Fruit fly (Drosophila melanogaster) whole organism, embryonic: ENCODE results near the gene msb1l.

Experiments used
- Adf1 ChIP-seq: fragments of 200-800 bp; sonication (Bioruptor generic); IDR thresholded peaks from 2 replicates; pipeline ENCODE4 v1.3.6; 2022; ENCODE audit warnings: missing biosample characterization, missing genetic modification characterization
- CG10274 ChIP-seq: fragments of 200-800 bp; sonication (Bioruptor generic); optimal IDR thresholded peaks from 3 replicates; lab custom pipeline; 2017; ENCODE audit warnings: missing biosample characterization, mild to moderate bottlenecking, missing genetic modification characterization
- CG11456 ChIP-seq: fragments of 200-800 bp; sonication (Bioruptor generic); IDR thresholded peaks from 3 replicates; pipeline ENCODE4 v1.3.6; 2022; ENCODE audit warnings: missing biosample characterization, missing genetic modification characterization
- CG11695 ChIP-seq: fragments of 200-800 bp; sonication (Bioruptor generic); IDR thresholded peaks from 3 replicates; pipeline ENCODE4 v1.3.6; 2022; ENCODE audit warnings: missing biosample characterization, missing genetic modification characterization
- CG12071 ChIP-seq: fragments of 200-800 bp; sonication (Bioruptor generic); optimal IDR thresholded peaks from 3 replicates; lab custom pipeline; 2018; ENCODE audit warnings: missing biosample characterization, mild to moderate bottlenecking, missing genetic modification characterization
- CG13123 ChIP-seq: fragments of 200-800 bp; sonication (Bioruptor generic); optimal IDR thresholded peaks from 2 replicates; lab custom pipeline; 2016; ENCODE audit warnings: missing biosample characterization, missing genetic modification characterization
- CG14014 ChIP-seq: fragments of 200-800 bp; sonication (Bioruptor generic); IDR thresholded peaks from 2 replicates; pipeline ENCODE4 v1.3.6; 2022; ENCODE audit warnings: missing biosample characterization, missing genetic modification characterization
- CG15514 ChIP-seq: fragments of 200-800 bp; sonication (Bioruptor generic); optimal IDR thresholded peaks from 3 replicates; lab custom pipeline; 2017; ENCODE audit warnings: missing biosample characterization, missing genetic modification characterization, mild to moderate bottlenecking, moderate library complexity, missing genetic modification reagents
- CG16779 ChIP-seq: fragments of 200-800 bp; sonication (Bioruptor generic); IDR thresholded peaks from 2 replicates; pipeline ENCODE4 v1.3.6; 2022; ENCODE audit warnings: missing biosample characterization, missing genetic modification characterization
- CG18599 ChIP-seq: fragments of 200-800 bp; sonication (Bioruptor generic); optimal IDR thresholded peaks from 3 replicates; lab custom pipeline; 2017; ENCODE audit warnings: missing biosample characterization, missing genetic modification characterization, mild to moderate bottlenecking, moderate library complexity, missing genetic modification reagents
- CG2875 ChIP-seq: fragments of 200-800 bp; sonication (Bioruptor generic); optimal IDR thresholded peaks from 2 replicates; lab custom pipeline; 2017; ENCODE audit warnings: missing biosample characterization, mild to moderate bottlenecking, missing genetic modification characterization, missing genetic modification reagents
- CG32532 ChIP-seq: fragments of 200-800 bp; sonication (Bioruptor generic); IDR thresholded peaks from 2 replicates; pipeline ENCODE4 v1.3.6; 2022; ENCODE audit warnings: missing biosample characterization, missing genetic modification characterization
- CG33557 ChIP-seq: fragments of 200-800 bp; sonication (Bioruptor generic); optimal IDR thresholded peaks from 2 replicates; lab custom pipeline; 2019; ENCODE audit warnings: missing biosample characterization, mild to moderate bottlenecking, missing genetic modification characterization, moderate library complexity
- CG4854 ChIP-seq: fragments of 200-800 bp; sonication (Bioruptor generic); optimal IDR thresholded peaks from 2 replicates; lab custom pipeline; 2016; ENCODE audit warnings: missing biosample characterization, missing genetic modification characterization, inconsistent platforms
- CG6854 ChIP-seq: fragments of 200-800 bp; sonication (Bioruptor generic); optimal IDR thresholded peaks from 3 replicates; lab custom pipeline; 2017; ENCODE audit warnings: missing biosample characterization, mild to moderate bottlenecking, missing genetic modification characterization
- CG7357 ChIP-seq: fragments of 200-800 bp; sonication (Bioruptor generic); IDR thresholded peaks from 3 replicates; pipeline ENCODE4 v1.3.6; 2022; ENCODE audit warnings: missing biosample characterization, missing genetic modification characterization
- CG7745 ChIP-seq: fragments of 200-800 bp; sonication (Bioruptor generic); optimal IDR thresholded peaks from 2 replicates; lab custom pipeline; 2018; ENCODE audit warnings: missing biosample characterization, mild to moderate bottlenecking, missing genetic modification characterization, moderate library complexity
- CG7786 ChIP-seq: fragments of 200-800 bp; sonication (Bioruptor generic); optimal IDR thresholded peaks from 2 replicates; lab custom pipeline; 2016; ENCODE audit warnings: missing biosample characterization, missing genetic modification characterization
- CG8089 ChIP-seq: fragments of 200-800 bp; sonication (Bioruptor generic); optimal IDR thresholded peaks from 3 replicates; lab custom pipeline; 2016; ENCODE audit warnings: missing biosample characterization, missing genetic modification characterization
- CG9215 ChIP-seq: fragments of 200-800 bp; sonication (Bioruptor generic); IDR thresholded peaks from 2 replicates; pipeline ENCODE4 v1.3.6; 2022; ENCODE audit warnings: missing biosample characterization, missing genetic modification characterization
- Eip74EF ChIP-seq, 2 experiments: fragments of 200-800 bp in 1 of 2; fragments of >200 bp in 1 of 2; sonication (Bioruptor generic) in 1 of 2; optimal IDR thresholded peaks; 2 replicates each; lab custom pipeline; 2017 to 2019; ENCODE audit warnings: missing biosample characterization in 2 of 2, missing genetic modification characterization in 2 of 2, mild to moderate bottlenecking in 1 of 2, moderate library complexity in 1 of 2
- Fer2 ChIP-seq: fragments of 200-800 bp; sonication (Bioruptor generic); optimal IDR thresholded peaks from 2 replicates; lab custom pipeline; 2018; ENCODE audit warnings: missing biosample characterization, mild to moderate bottlenecking, missing genetic modification characterization, moderate library complexity
- Fer3 ChIP-seq: fragments of 200-800 bp; sonication (Bioruptor generic); optimal IDR thresholded peaks from 2 replicates; lab custom pipeline; 2018; ENCODE audit warnings: missing biosample characterization, mild to moderate bottlenecking, missing genetic modification characterization, moderate library complexity
- Gug ChIP-seq: fragments of 200-800 bp; sonication (Bioruptor generic); IDR thresholded peaks from 4 replicates; pipeline ENCODE4 v1.3.6; 2022; ENCODE audit warnings: missing biosample characterization, missing genetic modification characterization
- H15 ChIP-seq: fragments of 200-800 bp; sonication (Bioruptor generic); IDR thresholded peaks from 3 replicates; pipeline ENCODE4 v1.3.6; 2022; ENCODE audit warnings: missing biosample characterization, missing genetic modification characterization
- HHEX ChIP-seq: fragments of 200-800 bp; sonication (Bioruptor generic); optimal IDR thresholded peaks from 3 replicates; lab custom pipeline; 2017; ENCODE audit warnings: missing biosample characterization, mild to moderate bottlenecking, missing genetic modification characterization, missing genetic modification reagents
- HLH3B ChIP-seq: fragments of 200-800 bp; sonication (Bioruptor generic); IDR thresholded peaks from 2 replicates; pipeline ENCODE4 v1.3.6; 2022; ENCODE audit warnings: missing biosample characterization, missing genetic modification characterization
- Hmx ChIP-seq: fragments of 200-800 bp; sonication (Bioruptor generic); optimal IDR thresholded peaks from 2 replicates; lab custom pipeline; 2016; ENCODE audit warnings: missing biosample characterization, missing genetic modification characterization
- Myb ChIP-seq: fragments of 200-800 bp; sonication (Bioruptor generic); optimal IDR thresholded peaks from 2 replicates; lab custom pipeline; 2016; ENCODE audit warnings: missing biosample characterization, missing genetic modification characterization
- NC2α ChIP-seq: fragments of 200-800 bp; sonication (Bioruptor generic); optimal IDR thresholded peaks from 2 replicates; lab custom pipeline; 2016; ENCODE audit warnings: missing biosample characterization, missing genetic modification characterization
- NK7.1 ChIP-seq: fragments of 200-800 bp; sonication (Bioruptor generic); optimal IDR thresholded peaks from 3 replicates; lab custom pipeline; 2016; ENCODE audit warnings: missing biosample characterization, missing genetic modification characterization
- Oaz ChIP-seq: fragments of 200-800 bp; sonication (Bioruptor generic); IDR thresholded peaks from 2 replicates; pipeline ENCODE4 v1.3.6; 2022; ENCODE audit warnings: missing biosample characterization, missing genetic modification characterization
- Spps ChIP-seq: fragments of 200-800 bp; sonication (Bioruptor generic); optimal IDR thresholded peaks from 2 replicates; lab custom pipeline; 2018; ENCODE audit warnings: missing biosample characterization, mild to moderate bottlenecking, missing genetic modification characterization
- Stat92E ChIP-seq, 3 experiments: fragments of >200 bp in 2 of 3; fragments of 200-800 bp in 1 of 3; sonication (Bioruptor generic) in 1 of 3; optimal IDR thresholded peaks; 2 replicates each; lab custom pipeline; 2017 to 2019; ENCODE audit warnings: missing biosample characterization in 3 of 3, missing genetic modification characterization in 3 of 3, mild to moderate bottlenecking in 1 of 3, moderate library complexity in 1 of 3
- Xbp1 ChIP-seq: fragments of 200-800 bp; sonication (Bioruptor generic); optimal IDR thresholded peaks from 3 replicates; lab custom pipeline; 2016; ENCODE audit warnings: missing biosample characterization, mild to moderate bottlenecking, missing genetic modification characterization
- ara ChIP-seq: fragments of 200-800 bp; sonication (Bioruptor generic); IDR thresholded peaks from 2 replicates; pipeline ENCODE4 v1.3.6; 2022; ENCODE audit warnings: missing biosample characterization, missing genetic modification characterization
- cas ChIP-seq: fragments of 200-800 bp; sonication (Bioruptor generic); IDR thresholded peaks from 2 replicates; pipeline ENCODE4 v1.3.6; 2022; ENCODE audit warnings: missing biosample characterization, missing genetic modification characterization
- dmrt11E ChIP-seq: fragments of 200-800 bp; sonication (Bioruptor generic); optimal IDR thresholded peaks from 3 replicates; lab custom pipeline; 2018; ENCODE audit warnings: missing biosample characterization, mild to moderate bottlenecking, missing genetic modification characterization, moderate library complexity
- ewg ChIP-seq: fragments of 200-800 bp; sonication (Bioruptor generic); optimal IDR thresholded peaks from 3 replicates; lab custom pipeline; 2017; ENCODE audit warnings: mild to moderate bottlenecking, missing biosample characterization, missing genetic modification reagents, missing genetic modification characterization
- gcm ChIP-seq: fragments of 200-800 bp; sonication (Bioruptor generic); optimal IDR thresholded peaks from 2 replicates; lab custom pipeline; 2019; ENCODE audit warnings: missing biosample characterization, mild to moderate bottlenecking, missing genetic modification characterization, moderate library complexity
- hkb ChIP-seq, 2 experiments: fragments of 200-800 bp in 1 of 2; fragments of >200 bp in 1 of 2; sonication (Bioruptor generic) in 1 of 2; IDR thresholded peaks in 1 of 2; optimal IDR thresholded peaks in 1 of 2; 2 replicates each; pipeline versions ENCODE4 v1.3.6 to Lab custom; 2017 to 2022; ENCODE audit warnings: missing biosample characterization in 1 of 2, missing genetic modification characterization in 1 of 2
- lilli ChIP-seq: fragments of 200-800 bp; sonication (Bioruptor generic); optimal IDR thresholded peaks from 3 replicates; lab custom pipeline; 2016; ENCODE audit warnings: missing biosample characterization, missing genetic modification characterization
- nau ChIP-seq: fragments of 200-800 bp; sonication (Bioruptor generic); optimal IDR thresholded peaks from 3 replicates; lab custom pipeline; 2017; ENCODE audit warnings: missing biosample characterization, mild to moderate bottlenecking, missing genetic modification characterization, missing genetic modification reagents
- onecut ChIP-seq: fragments of 200-800 bp; sonication (Bioruptor generic); IDR thresholded peaks from 2 replicates; pipeline ENCODE4 v1.3.6; 2022; ENCODE audit warnings: missing biosample characterization, missing genetic modification characterization
- otp ChIP-seq: fragments of 200-800 bp; sonication (Bioruptor generic); IDR thresholded peaks from 3 replicates; pipeline ENCODE4, ENCODE4 v1.3.6; 2022; ENCODE audit warnings: missing biosample characterization, missing genetic modification characterization
- psq ChIP-seq: fragments of 200-800 bp; sonication (Bioruptor generic); optimal IDR thresholded peaks from 2 replicates; lab custom pipeline; 2017; ENCODE audit warnings: missing biosample characterization, missing genetic modification characterization
- toy ChIP-seq: fragments of 200-800 bp; sonication (Bioruptor generic); IDR thresholded peaks from 2 replicates; pipeline ENCODE4 v1.3.6; 2022; ENCODE audit warnings: missing biosample characterization, missing genetic modification characterization
- tx ChIP-seq: fragments of 200-800 bp; sonication (Bioruptor generic); optimal IDR thresholded peaks from 2 replicates; lab custom pipeline; 2016; ENCODE audit warnings: missing biosample characterization, missing genetic modification characterization

msb1l gene

dm6 chr2L:19572496-19573317 lies 4.8 kb upstream of the msb1l start (continued):
- TF ChIP-seq CG8089 = no peak
- TF ChIP-seq CG9215 = peak; percentile 63
- TF ChIP-seq CG15514 (GFP tag; lab: Kevin White, UChicago) = peak; percentile 66
- peak; percentile 26 for TF ChIP-seq tx (GFP tag; lab: Kevin White, UChicago)
- peak; percentile 19 for TF ChIP-seq CG2875 (GFP tag; lab: Kevin White, UChicago)
- TF ChIP-seq gcm (GFP tag; lab: Kevin White, UChicago) = peak; percentile 67
- TF ChIP-seq onecut (GFP tag; lab: Robert Waterston, UW) = 0 out of 2 replicates have a peak, but pooled peaks have one; percentile 27
- TF ChIP-seq HLH3B (GFP tag; lab: Robert Waterston, UW) = 0 out of 2 replicates have a peak, but pooled peaks have one; percentile 39
- TF ChIP-seq nau (GFP tag; lab: Kevin White, UChicago) = no peak
- no peak; the same call in 1 of the 2 replicates for TF ChIP-seq Adf1 (GFP tag; lab: Robert Waterston, UW)
- peak; percentile 51 for TF ChIP-seq CG6854 (GFP tag; lab: Kevin White, UChicago)
- TF ChIP-seq HHEX (GFP tag; lab: Kevin White, UChicago) = peak; percentile 70
- no peak for TF ChIP-seq H15 (GFP tag; lab: Robert Waterston, UW)
- peak; percentile 51 for TF ChIP-seq CG4854 (GFP tag; lab: Kevin White, UChicago)
- peak; percentile 47 for TF ChIP-seq CG10274 (GFP tag; lab: Kevin White, UChicago)
- peak; percentile 35 for TF ChIP-seq CG12071 (GFP tag; lab: Kevin White, UChicago)
- TF ChIP-seq Spps = peak; percentile 44
- TF ChIP-seq Hmx = peak; percentile 23
- peak; percentile 35; the same call in 1 of the 4 replicates for TF ChIP-seq Gug
- TF ChIP-seq ara (GFP tag; lab: Robert Waterston, UW) = peak; percentile 51; the same call in 1 of the 2 replicates
- TF ChIP-seq lilli = peak; percentile 87
- TF ChIP-seq CG14014 = peak; percentile 62
- peak; percentile 55; the same call in 2 of the 3 replicates for TF ChIP-seq CG11695 (GFP tag; lab: Robert Waterston, UW)
- TF ChIP-seq dmrt11E (tag; lab: Kevin White, UChicago) = peak; percentile 48
- peak; percentile 65 for TF ChIP-seq CG32532 (GFP tag; lab: Robert Waterston, UW)
- TF ChIP-seq Xbp1 (GFP tag; lab: Kevin White, UChicago) = peak; percentile 61
- TF ChIP-seq CG33557 (GFP tag; lab: Kevin White, UChicago) = peak; percentile 27
- peak; percentile 14 for TF ChIP-seq CG13123
- TF ChIP-seq hkb (optimal IDR thresholded peaks at IDR 0.05; lab: Kevin White, UChicago) = no peak
- peak; percentile 72 for TF ChIP-seq hkb (GFP tag; IDR thresholded peaks at IDR 0.05; lab: Robert Waterston, UW)
- peak; percentile 87 for TF ChIP-seq CG18599 (GFP tag; lab: Kevin White, UChicago)
- no peak for TF ChIP-seq CG7745 (tag; lab: Kevin White, UChicago)
- no peak for TF ChIP-seq Oaz (GFP tag; lab: Robert Waterston, UW)
- no peak for TF ChIP-seq NC2α (GFP tag; lab: Kevin White, UChicago)
- no peak; the same call in 2 of the 3 replicates for TF ChIP-seq otp (GFP tag; lab: Robert Waterston, UW)
- no peak for TF ChIP-seq toy (GFP tag; lab: Robert Waterston, UW)
- TF ChIP-seq CG16779 (GFP tag; lab: Robert Waterston, UW) = no peak
- TF ChIP-seq cas (GFP tag; lab: Robert Waterston, UW) = no peak
- peak; percentile 53 for TF ChIP-seq CG7357 (GFP tag; lab: Robert Waterston, UW)
- no peak for TF ChIP-seq ewg (GFP tag; lab: Kevin White, UChicago)
- TF ChIP-seq CG7786 (GFP tag; lab: Kevin White, UChicago) = peak; percentile 54
- no peak for TF ChIP-seq Stat92E (GFP tag; optimal IDR thresholded peaks at IDR 0.05; lab: Kevin White, UChicago)
- TF ChIP-seq Myb (GFP tag; lab: Kevin White, UChicago) = peak; percentile 25
- TF ChIP-seq NK7.1 (GFP tag; lab: Kevin White, UChicago) = peak; percentile 46
- peak; percentile 40 for TF ChIP-seq Fer2 (tag; lab: Kevin White, UChicago)
- peak; percentile 66 for TF ChIP-seq Fer3 (tag; lab: Kevin White, UChicago)
- TF ChIP-seq Eip74EF (GFP tag; optimal IDR thresholded peaks at IDR 0.05; lab: Kevin White, UChicago) = peak in 1 of 2 experiments; percentile 66
- TF ChIP-seq psq (GFP tag; lab: Kevin White, UChicago) = no peak
- TF ChIP-seq CG11456 = no peak; the same call in 2 of the 3 replicates
